Worm (Caenorhabditis elegans): ENCODE results near the gene rap-1.

rap-1 gene

ce11 chrIV:8925990-8926389 lies 7.3 kb upstream of the rap-1 start, which contains the start of the genes D1046.2 and cfim-2:
D1046.2 (minus strand) TSS chrIV:8926067.
cfim-2 (plus strand) TSS chrIV:8926324.
- TF ChIP-seq ceh-39 (tag; optimal IDR thresholded peaks at IDR 0.05) = peak; percentile 30
- no peak for TF ChIP-seq blmp-1 (tag; optimal IDR thresholded peaks at IDR 0.05)
- peak; percentile 53 for TF ChIP-seq ces-1 (GFP tag; optimal IDR thresholded peaks at IDR 0.05)
- no peak for TF ChIP-seq ceh-43 (GFP tag; optimal IDR thresholded peaks at IDR 0.05)
- peak; percentile 12 for TF ChIP-seq lsy-2 (tag; optimal IDR thresholded peaks at IDR 0.05)

- TF ChIP-seq unc-62 (GFP tag; optimal IDR thresholded peaks at IDR 0.05) = no peak
- TF ChIP-seq cnd-1 (tag; optimal IDR thresholded peaks at IDR 0.05) = no peak
- TF ChIP-seq nhr-237 (tag; optimal IDR thresholded peaks at IDR 0.05) = no peak
- TF ChIP-seq lsy-2 (tag; optimal IDR thresholded peaks at IDR 0.05) = no peak
- no peak for TF ChIP-seq sptf-1 (tag; optimal IDR thresholded peaks at IDR 0.05)
- TF ChIP-seq drap-1 (GFP tag; optimal IDR thresholded peaks at IDR 0.05) = no peak
- TF ChIP-seq ces-1 (GFP tag; optimal IDR thresholded peaks at IDR 0.05) = no peak
- TF ChIP-seq ham-2 (GFP tag; optimal IDR thresholded peaks at IDR 0.05) = no peak
- no peak for TF ChIP-seq ceh-39 (tag; optimal IDR thresholded peaks at IDR 0.05)
- no peak for TF ChIP-seq ceh-43 (GFP tag; optimal IDR thresholded peaks at IDR 0.05)
- TF ChIP-seq bed-3 (GFP tag; optimal IDR thresholded peaks at IDR 0.05) = no peak
- no peak for TF ChIP-seq ceh-83 (GFP tag; optimal IDR thresholded peaks at IDR 0.05)
Measured at ce11 chrIV:8924126-8924525, 5.4 kb upstream of the rap-1 start.

ce11 chrIV:8923381-8923780 lies 4.7 kb upstream of the rap-1 start:
- TF ChIP-seq unc-62 (GFP tag; optimal IDR thresholded peaks at IDR 0.05) (no peak), drap-1 (GFP tag; optimal IDR thresholded peaks at IDR 0.05) (no peak)

- TF ChIP-seq ham-2 (GFP tag; optimal IDR thresholded peaks at IDR 0.05) (peak; percentile 25), mab-5 (tag; optimal IDR thresholded peaks at IDR 0.05) (no peak), nhr-12 (tag; optimal IDR thresholded peaks at IDR 0.05) (no peak), nhr-2 (tag; optimal IDR thresholded peaks at IDR 0.05) (peak; percentile 97), ceh-83 (GFP tag; optimal IDR thresholded peaks at IDR 0.05) (no peak), sptf-1 (tag; optimal IDR thresholded peaks at IDR 0.05) (no peak), ceh-39 (tag; optimal IDR thresholded peaks at IDR 0.05) (peak; percentile 67)
Measured at ce11 chrIV:8921956-8922355, 3.3 kb upstream of the rap-1 start, which contains the start of gene D1046.16. D1046.16 (plus strand) TSS chrIV:8922150.

- TF ChIP-seq pha-4 (tag; optimal IDR thresholded peaks at IDR 0.05) (no peak), ham-2 (GFP tag; optimal IDR thresholded peaks at IDR 0.05) (no peak), ces-1 (GFP tag; optimal IDR thresholded peaks at IDR 0.05) (peak; percentile 77), ceh-39 (tag; optimal IDR thresholded peaks at IDR 0.05) (no peak), nhr-12 (tag; optimal IDR thresholded peaks at IDR 0.05) (no peak), mls-2 (tag; optimal IDR thresholded peaks at IDR 0.05) (peak; percentile 22)
Measured at ce11 chrIV:8921166-8921565, 2.5 kb upstream of the rap-1 start.

ce11 chrIV:8920284-8920806 lies 1.7 kb upstream of the rap-1 start:
- TF ChIP-seq ceh-43 (GFP tag; optimal IDR thresholded peaks at IDR 0.05) = no peak
- no peak for TF ChIP-seq tbx-8 (GFP tag; optimal IDR thresholded peaks at IDR 0.05)
- no peak for TF ChIP-seq nhr-2 (tag; optimal IDR thresholded peaks at IDR 0.05)
- TF ChIP-seq snpc-4 (tag; optimal IDR thresholded peaks at IDR 0.05) = no peak
- no peak for TF ChIP-seq lin-13 (tag; optimal IDR thresholded peaks at IDR 0.05)
- TF ChIP-seq hlh-1 (tag; optimal IDR thresholded peaks at IDR 0.05) = no peak
- no peak for TF ChIP-seq unc-62 (GFP tag; optimal IDR thresholded peaks at IDR 0.05)
- TF ChIP-seq cnd-1 (tag; optimal IDR thresholded peaks at IDR 0.05) = no peak
- no peak for TF ChIP-seq mep-1 (tag; optimal IDR thresholded peaks at IDR 0.05)
- peak; percentile 74 for TF ChIP-seq ces-1 (GFP tag; optimal IDR thresholded peaks at IDR 0.05)
- TF ChIP-seq unc-120 (tag; optimal IDR thresholded peaks at IDR 0.05; ENCODE audit: poor library complexity, severe bottlenecking) = peak; percentile 40
- TF ChIP-seq elt-1 (tag; optimal IDR thresholded peaks at IDR 0.05; ENCODE audit: borderline replicate concordance, insufficient read depth) = no peak
- TF ChIP-seq mab-5 (tag; optimal IDR thresholded peaks at IDR 0.05) = no peak
- no peak for TF ChIP-seq pha-4 (tag; optimal IDR thresholded peaks at IDR 0.05)
- no peak for TF ChIP-seq sem-2 (GFP tag; optimal IDR thresholded peaks at IDR 0.05)

ce11 chrIV:8916010-8916409 lies 2.7 kb downstream of the rap-1 start, which contains the start of gene C27B7.9:
C27B7.9 (minus strand) TSS chrIV:8916110.
- TF ChIP-seq nhr-237 (tag; optimal IDR thresholded peaks at IDR 0.05) (no peak), sem-2 (GFP tag; optimal IDR thresholded peaks at IDR 0.05) (no peak), ceh-39 (tag; optimal IDR thresholded peaks at IDR 0.05) (no peak), ceh-83 (GFP tag; optimal IDR thresholded peaks at IDR 0.05) (no peak), lin-32 (GFP tag; optimal IDR thresholded peaks at IDR 0.05) (no peak), unc-62 (GFP tag; optimal IDR thresholded peaks at IDR 0.05) (no peak)

Data from whole organism, mixed stage, embryonic.